Fruit fly (Drosophila melanogaster) whole organism, embryonic: ENCODE results near the gene CG31360.

Experiments
- Adf1 ChIP-seq: fragments of 200-800 bp; sonication (Bioruptor generic); IDR thresholded peaks from 2 replicates; pipeline ENCODE4 v1.3.6; 2022; ENCODE audit warnings: missing biosample characterization, missing genetic modification characterization
- Awh ChIP-seq: fragments of 200-800 bp; sonication (Bioruptor generic); IDR thresholded peaks from 2 replicates; pipeline ENCODE4, ENCODE4 v1.3.6; 2022; ENCODE audit warnings: missing biosample characterization, missing genetic modification characterization
- Blimp-1 ChIP-seq: fragments of 200-800 bp; sonication (Bioruptor generic); optimal IDR thresholded peaks from 3 replicates; lab custom pipeline; 2018; ENCODE audit warnings: missing biosample characterization, missing genetic modification characterization, mild to moderate bottlenecking, moderate library complexity, missing genetic modification reagents
- CG10543 ChIP-seq: fragments of 200-800 bp; sonication (Bioruptor generic); optimal IDR thresholded peaks from 3 replicates; lab custom pipeline; 2017; ENCODE audit warnings: missing biosample characterization, mild to moderate bottlenecking, missing genetic modification characterization, moderate library complexity
- CG12769 ChIP-seq: fragments of 200-800 bp; sonication (Bioruptor generic); optimal IDR thresholded peaks from 2 replicates; lab custom pipeline; 2019; ENCODE audit warnings: missing biosample characterization, mild to moderate bottlenecking, missing genetic modification characterization, moderate library complexity
- CG13775 ChIP-seq: fragments of 200-800 bp; sonication (Bioruptor generic); optimal IDR thresholded peaks from 3 replicates; lab custom pipeline; 2017; ENCODE audit warnings: missing biosample characterization, mild to moderate bottlenecking, missing genetic modification characterization
- CG13894 ChIP-seq: fragments of 200-800 bp; sonication (Bioruptor generic); optimal IDR thresholded peaks from 3 replicates; lab custom pipeline; 2018; ENCODE audit warnings: missing biosample characterization, mild to moderate bottlenecking, missing genetic modification characterization, moderate library complexity
- CG14965 ChIP-seq: fragments of 200-800 bp; sonication (Bioruptor generic); optimal IDR thresholded peaks from 2 replicates; lab custom pipeline; 2016; ENCODE audit warnings: missing biosample characterization, missing genetic modification characterization, borderline replicate concordance
- CG1603 ChIP-seq: fragments of 200-800 bp; sonication (Bioruptor generic); optimal IDR thresholded peaks from 2 replicates; lab custom pipeline; 2019; ENCODE audit warnings: missing biosample characterization, mild to moderate bottlenecking, missing genetic modification characterization, moderate library complexity
- CG17385 ChIP-seq: fragments of 200-800 bp; sonication (Bioruptor generic); optimal IDR thresholded peaks from 3 replicates; lab custom pipeline; 2018; ENCODE audit warnings: missing biosample characterization, mild to moderate bottlenecking, missing genetic modification characterization
- CG1832 ChIP-seq: fragments of 200-800 bp; sonication (Bioruptor generic); optimal IDR thresholded peaks from 2 replicates; lab custom pipeline; 2017; ENCODE audit warnings: missing biosample characterization, mild to moderate bottlenecking, missing genetic modification characterization, inconsistent platforms
- CG18599 ChIP-seq: fragments of 200-800 bp; sonication (Bioruptor generic); optimal IDR thresholded peaks from 3 replicates; lab custom pipeline; 2017; ENCODE audit warnings: missing biosample characterization, missing genetic modification characterization, mild to moderate bottlenecking, moderate library complexity, missing genetic modification reagents
- CG32532 ChIP-seq: fragments of 200-800 bp; sonication (Bioruptor generic); IDR thresholded peaks from 2 replicates; pipeline ENCODE4 v1.3.6; 2022; ENCODE audit warnings: missing biosample characterization, missing genetic modification characterization
- CG3726 ChIP-seq: fragments of 200-800 bp; sonication (Bioruptor generic); IDR thresholded peaks from 3 replicates; pipeline ENCODE4, ENCODE4 v1.3.6; 2022; ENCODE audit warnings: missing biosample characterization, missing genetic modification characterization
- CG3847 ChIP-seq: fragments of 200-800 bp; sonication (Bioruptor generic); IDR thresholded peaks from 2 replicates; pipeline ENCODE4 v1.3.6; 2022; ENCODE audit warnings: missing biosample characterization, missing genetic modification characterization
- CG4360 ChIP-seq: fragments of 200-800 bp; sonication (Bioruptor generic); IDR thresholded peaks from 2 replicates; pipeline ENCODE4 v1.3.6; 2022; ENCODE audit warnings: missing biosample characterization, missing genetic modification characterization
- CG5953 ChIP-seq: fragments of 200-800 bp; sonication (Bioruptor generic); IDR thresholded peaks from 2 replicates; pipeline ENCODE4 v1.3.6; 2022; ENCODE audit warnings: missing biosample characterization, missing genetic modification characterization
- CG6175 ChIP-seq: fragments of 200-800 bp; sonication (Bioruptor generic); IDR thresholded peaks from 3 replicates; pipeline ENCODE4 v1.3.6; 2022; ENCODE audit warnings: missing biosample characterization, missing genetic modification characterization
- CG7372 ChIP-seq: fragments of 200-800 bp; sonication (Bioruptor generic); IDR thresholded peaks from 2 replicates; pipeline ENCODE4 v1.3.6; 2022; ENCODE audit warnings: missing biosample characterization, missing genetic modification characterization
- CG7556 ChIP-seq: fragments of 200-800 bp; sonication (Bioruptor generic); optimal IDR thresholded peaks from 2 replicates; lab custom pipeline; 2017; ENCODE audit warnings: missing biosample characterization, mild to moderate bottlenecking, missing genetic modification characterization
- CG7745 ChIP-seq: fragments of 200-800 bp; sonication (Bioruptor generic); optimal IDR thresholded peaks from 2 replicates; lab custom pipeline; 2018; ENCODE audit warnings: missing biosample characterization, mild to moderate bottlenecking, missing genetic modification characterization, moderate library complexity
- CG8944 ChIP-seq: fragments of 200-800 bp; sonication (Bioruptor generic); optimal IDR thresholded peaks from 3 replicates; lab custom pipeline; 2016; ENCODE audit warnings: missing biosample characterization, missing genetic modification characterization
- CkIIα-i1 ChIP-seq: fragments of 200-800 bp; sonication (Bioruptor generic); IDR thresholded peaks from 2 replicates; pipeline ENCODE4 v1.3.6; 2022; ENCODE audit warnings: missing biosample characterization, missing genetic modification characterization
- Dek ChIP-seq: fragments of 200-800 bp; sonication (Bioruptor generic); optimal IDR thresholded peaks from 3 replicates; lab custom pipeline; 2019; ENCODE audit warnings: missing biosample characterization, mild to moderate bottlenecking, missing genetic modification characterization, moderate library complexity
- Dref ChIP-seq: fragments of 200-800 bp; sonication (Bioruptor generic); IDR thresholded peaks from 2 replicates; pipeline ENCODE4 v1.3.6; 2022; ENCODE audit warnings: missing biosample characterization, missing genetic modification characterization
- Elba2 ChIP-seq: fragments of 200-800 bp; sonication (Bioruptor generic); optimal IDR thresholded peaks from 3 replicates; lab custom pipeline; 2016; ENCODE audit warnings: missing biosample characterization, missing genetic modification characterization
- Med ChIP-seq: fragments of 200-800 bp; sonication (Bioruptor generic); peaks from one replicate; lab custom pipeline; 2016; ENCODE audit warnings: missing biosample characterization, missing genetic modification characterization, mild to moderate bottlenecking, inconsistent platforms, moderate library complexity
- Nf-YB ChIP-seq: fragments of 200-800 bp; sonication (Bioruptor generic); optimal IDR thresholded peaks from 3 replicates; lab custom pipeline; 2019; ENCODE audit warnings: missing biosample characterization, mild to moderate bottlenecking, missing genetic modification characterization, moderate library complexity
- Stat92E ChIP-seq, 3 experiments: fragments of >200 bp in 2 of 3; fragments of 200-800 bp in 1 of 3; sonication (Bioruptor generic) in 1 of 3; optimal IDR thresholded peaks; 2 replicates each; lab custom pipeline; 2017 to 2019; ENCODE audit warnings: missing biosample characterization in 3 of 3, missing genetic modification characterization in 3 of 3, mild to moderate bottlenecking in 1 of 3, moderate library complexity in 1 of 3
- Vsx1 ChIP-seq: fragments of 200-800 bp; sonication (Bioruptor generic); optimal IDR thresholded peaks from 2 replicates; lab custom pipeline; 2017; ENCODE audit warnings: missing biosample characterization, mild to moderate bottlenecking, missing genetic modification characterization, missing genetic modification reagents
- abd-A ChIP-seq: fragments of 200-800 bp; sonication (Bioruptor generic); optimal IDR thresholded peaks from 3 replicates; lab custom pipeline; 2019; ENCODE audit warnings: missing biosample characterization, mild to moderate bottlenecking, missing genetic modification characterization, moderate library complexity
- aop ChIP-seq: fragments of 200-800 bp; sonication (Bioruptor generic); IDR thresholded peaks from 2 replicates; pipeline ENCODE4 v1.3.6; 2022; ENCODE audit warnings: missing biosample characterization, missing genetic modification characterization
- cg ChIP-seq: fragments of 200-800 bp; sonication (Bioruptor generic); optimal IDR thresholded peaks from 3 replicates; lab custom pipeline; 2019; ENCODE audit warnings: missing biosample characterization, mild to moderate bottlenecking, missing genetic modification characterization, moderate library complexity
- chinmo ChIP-seq: fragments of 200-800 bp; sonication (Bioruptor generic); IDR thresholded peaks from 4 replicates; pipeline ENCODE4 v1.3.6; 2022; ENCODE audit warnings: missing biosample characterization, missing genetic modification characterization; ENCODE audit not compliant: partially characterized antibody
- ci ChIP-seq: fragments of 200-800 bp; sonication (Bioruptor generic); IDR thresholded peaks from 3 replicates; pipeline ENCODE4 v1.3.6; 2022; ENCODE audit warnings: missing biosample characterization, missing genetic modification characterization
- cwo ChIP-seq: fragments of 200-800 bp; sonication (Bioruptor generic); optimal IDR thresholded peaks from 3 replicates; lab custom pipeline; 2017; ENCODE audit warnings: missing biosample characterization, missing genetic modification characterization, mild to moderate bottlenecking, moderate library complexity, missing genetic modification reagents
- exex ChIP-seq: fragments of 200-800 bp; sonication (Bioruptor generic); optimal IDR thresholded peaks from 4 replicates; lab custom pipeline; 2018; ENCODE audit warnings: missing biosample characterization, mild to moderate bottlenecking, missing genetic modification characterization, moderate library complexity
- gce ChIP-seq: fragments of 200-800 bp; sonication (Bioruptor generic); IDR thresholded peaks from 3 replicates; pipeline ENCODE4 v1.3.6; 2022; ENCODE audit warnings: missing biosample characterization, missing genetic modification characterization
- gcm ChIP-seq: fragments of 200-800 bp; sonication (Bioruptor generic); optimal IDR thresholded peaks from 2 replicates; lab custom pipeline; 2019; ENCODE audit warnings: missing biosample characterization, mild to moderate bottlenecking, missing genetic modification characterization, moderate library complexity
- lab ChIP-seq: fragments of 200-800 bp; sonication (Bioruptor generic); optimal IDR thresholded peaks from 3 replicates; lab custom pipeline; 2017; ENCODE audit warnings: missing biosample characterization, missing genetic modification characterization, mild to moderate bottlenecking, moderate library complexity, missing genetic modification reagents
- maf-S ChIP-seq: fragments of 200-800 bp; sonication (Bioruptor generic); optimal IDR thresholded peaks from 2 replicates; lab custom pipeline; 2016; ENCODE audit warnings: missing biosample characterization, missing genetic modification characterization
- mld ChIP-seq: fragments of 200-800 bp; sonication (Bioruptor generic); IDR thresholded peaks from 3 replicates; pipeline ENCODE4 v1.3.6; 2022; ENCODE audit warnings: missing biosample characterization, missing genetic modification characterization; ENCODE audit not compliant: partially characterized antibody
- pros ChIP-seq: fragments of 200-800 bp; sonication (Bioruptor generic); optimal IDR thresholded peaks from 3 replicates; lab custom pipeline; 2019; ENCODE audit warnings: missing biosample characterization, mild to moderate bottlenecking, missing genetic modification characterization, moderate library complexity
- sug ChIP-seq: fragments of 200-800 bp; optimal IDR thresholded peaks from 2 replicates; lab custom pipeline; 2019; ENCODE audit warnings: missing biosample characterization, mild to moderate bottlenecking, missing genetic modification characterization, moderate library complexity
- z ChIP-seq: fragments of 200-800 bp; sonication (Bioruptor generic); IDR thresholded peaks from 3 replicates; pipeline ENCODE4 v1.3.6; 2022; ENCODE audit warnings: missing biosample characterization, missing genetic modification characterization

CG31360 gene

DNA sequence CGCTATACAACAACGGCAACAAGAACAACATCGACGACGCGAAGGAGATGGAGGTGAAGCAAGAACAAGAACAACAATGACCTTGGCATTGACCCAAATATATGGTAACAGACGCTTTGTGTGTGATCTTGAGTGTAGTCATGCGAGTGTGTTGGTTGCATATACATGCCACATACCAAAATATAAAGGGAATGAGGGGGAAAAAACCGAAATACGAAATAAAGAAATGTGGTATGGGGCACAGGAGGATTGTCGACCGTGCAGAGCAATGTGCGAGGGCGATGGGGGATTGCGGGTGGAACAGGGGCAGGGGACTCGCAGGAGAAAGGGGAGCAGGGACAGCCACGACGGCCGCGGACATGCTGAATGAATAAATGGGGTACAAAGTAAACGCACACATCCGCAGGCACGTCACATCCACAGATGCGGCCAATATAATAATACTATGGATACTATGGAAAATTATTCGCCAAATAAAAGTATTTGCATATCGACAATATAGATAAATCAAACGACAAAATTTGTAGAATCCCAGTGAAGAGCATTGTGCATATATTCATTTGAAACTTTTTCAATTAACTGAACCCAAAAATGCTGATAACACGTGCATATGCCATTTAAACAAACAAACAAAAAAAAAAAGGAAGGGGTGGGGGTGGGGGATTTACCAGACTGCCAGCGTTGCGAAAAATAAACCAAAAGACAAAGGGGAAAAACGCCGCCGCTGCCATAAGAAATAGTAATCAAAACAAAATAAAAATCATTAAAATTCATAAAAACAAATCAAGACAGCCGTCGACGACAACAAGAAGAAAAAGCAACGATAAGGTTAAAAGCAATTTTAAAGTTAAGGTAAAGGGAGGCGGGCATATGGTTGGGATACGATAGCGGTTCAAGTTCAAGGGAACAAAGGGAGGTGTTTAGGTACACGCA is 21.3 kb downstream of the CG31360 start (continued):
- TF ChIP-seq chinmo = peak; percentile 54; the same call in 1 of the 4 replicates
- peak; percentile 26 for TF ChIP-seq pros (GFP tag; lab: Kevin White, UChicago)
- peak; percentile 74 for TF ChIP-seq Med (GFP tag; lab: Kevin White, UChicago)
- no peak for TF ChIP-seq Dek (tag; lab: Kevin White, UChicago)
- TF ChIP-seq CG4360 (GFP tag; lab: Robert Waterston, UW) = peak; percentile 38; the same call in 1 of the 2 replicates
- no peak for TF ChIP-seq CG1832 (GFP tag; lab: Kevin White, UChicago)
- no peak for TF ChIP-seq Awh (GFP tag; lab: Robert Waterston, UW)
- TF ChIP-seq CG5953 (GFP tag; lab: Robert Waterston, UW) = peak; percentile 9; the same call in 1 of the 2 replicates
- TF ChIP-seq cg (GFP tag; lab: Kevin White, UChicago) = peak; percentile 60
- no peak for TF ChIP-seq CG3726
- TF ChIP-seq CG12769 (tag; lab: Kevin White, UChicago) = peak; percentile 84
- 0 out of 2 replicates have a peak, but pooled peaks have one; percentile 21 for TF ChIP-seq CG32532 (GFP tag; lab: Robert Waterston, UW)
- TF ChIP-seq Stat92E (GFP tag; optimal IDR thresholded peaks at IDR 0.05; lab: Kevin White, UChicago) = peak in 1 of 3 experiments; percentile 32
- TF ChIP-seq CG17385 = peak; percentile 37
- no peak for TF ChIP-seq CG8944 (GFP tag; lab: Kevin White, UChicago)
- no peak for TF ChIP-seq CG7556 (GFP tag; lab: Kevin White, UChicago)
- TF ChIP-seq exex (tag; lab: Kevin White, UChicago) = peak; percentile 24

DNA sequence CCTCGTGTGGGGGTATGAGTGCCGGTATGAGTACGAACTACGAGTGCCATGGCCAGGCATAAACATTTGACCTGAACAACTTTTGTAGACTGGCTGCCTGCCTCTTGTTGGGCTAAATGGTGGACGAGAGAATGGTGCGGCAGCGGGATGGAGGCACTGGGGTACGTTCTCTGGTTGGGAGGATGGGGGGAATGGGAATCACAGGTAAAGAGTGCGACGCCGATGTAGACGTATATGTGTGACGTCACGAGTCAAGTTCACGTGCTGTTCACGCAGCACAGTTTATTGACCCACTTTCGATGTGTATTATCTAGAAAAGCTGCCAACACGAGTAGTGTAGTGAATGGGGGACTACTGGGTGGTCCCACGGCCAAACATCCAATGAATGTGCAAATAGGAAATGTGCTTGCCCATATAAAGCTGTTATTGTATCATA is 22.1 kb downstream of the CG31360 start:
- TF ChIP-seq Elba2 (no peak), CkIIα-i1 (GFP tag; lab: Robert Waterston, UW) (no peak), ci (GFP tag; lab: Robert Waterston, UW) (0 out of 3 replicates have a peak, but pooled peaks have one; percentile 50), CG7372 (GFP tag; lab: Robert Waterston, UW) (no peak), CG3847 (GFP tag; lab: Robert Waterston, UW) (0 out of 2 replicates have a peak, but pooled peaks have one; percentile 5), mld (0 out of 3 replicates have a peak, but pooled peaks have one; percentile 9), maf-S (GFP tag; lab: Kevin White, UChicago) (no peak), cwo (peak; percentile 98), aop (no peak), sug (tag; lab: Kevin White, UChicago) (peak; percentile 14), CG6175 (GFP tag; lab: Robert Waterston, UW) (0 out of 3 replicates have a peak, but pooled peaks have one; percentile 35), CG18599 (GFP tag; lab: Kevin White, UChicago) (peak; percentile 26), gce (GFP tag; lab: Robert Waterston, UW) (0 out of 3 replicates have a peak, but pooled peaks have one; percentile 27), CG1603 (tag; lab: Kevin White, UChicago) (no peak), CG10543 (GFP tag; lab: Kevin White, UChicago) (peak; percentile 65), Nf-YB (GFP tag; lab: Kevin White, UChicago) (no peak), Vsx1 (GFP tag; lab: Kevin White, UChicago) (no peak), Dref (GFP tag; lab: Robert Waterston, UW) (no peak), CG7745 (no peak), z (GFP tag; lab: Robert Waterston, UW) (0 out of 3 replicates have a peak, but pooled peaks have one; percentile 34), CG14965 (GFP tag; lab: Kevin White, UChicago) (no peak), CG13894 (tag; lab: Kevin White, UChicago) (no peak), abd-A (tag; lab: Kevin White, UChicago) (peak; percentile 28), lab (peak; percentile 54), gcm (GFP tag; lab: Kevin White, UChicago) (no peak), CG13775 (no peak), Adf1 (GFP tag; lab: Robert Waterston, UW) (peak; percentile 21; the same call in 1 of the 2 replicates), cg (GFP tag; lab: Kevin White, UChicago) (peak; percentile 19), Blimp-1 (GFP tag; lab: Kevin White, UChicago) (peak; percentile 9)
